Worm (Caenorhabditis elegans): ENCODE data around the gene T05C1.1.

- TF ChIP-seq him-1 (tag; optimal IDR thresholded peaks at IDR 0.05) = no peak
- no peak for TF ChIP-seq W03F9.2 (tag; optimal IDR thresholded peaks at IDR 0.05)
- no peak for TF ChIP-seq dao-5 (tag; optimal IDR thresholded peaks at IDR 0.05)
Measured at ce11 chrII:4474005-4474655, 4.3 kb upstream of the T05C1.1 start.

Measured in whole organism, L4/young adult.